Fruit fly (Drosophila melanogaster) Kc167 (cell line): ENCODE measurements around the gene alien.

ENCODE experiments used
- Myc ChIP-seq: fragments of >200 bp; optimal IDR thresholded peaks from 2 replicates; lab custom pipeline; 2017; ENCODE audit warnings: missing external identifiers
- insv ChIP-seq: fragments of >200 bp; optimal IDR thresholded peaks from 3 replicates; lab custom pipeline; 2018; ENCODE audit warnings: missing external identifiers
- psq ChIP-seq: fragments of >200 bp; optimal IDR thresholded peaks from 2 replicates; lab custom pipeline; 2017; ENCODE audit warnings: missing external identifiers
- ttk ChIP-seq: sonication (Bioruptor generic); optimal IDR thresholded peaks from 2 replicates; lab custom pipeline; 2017; ENCODE audit warnings: missing external identifiers

DNA sequence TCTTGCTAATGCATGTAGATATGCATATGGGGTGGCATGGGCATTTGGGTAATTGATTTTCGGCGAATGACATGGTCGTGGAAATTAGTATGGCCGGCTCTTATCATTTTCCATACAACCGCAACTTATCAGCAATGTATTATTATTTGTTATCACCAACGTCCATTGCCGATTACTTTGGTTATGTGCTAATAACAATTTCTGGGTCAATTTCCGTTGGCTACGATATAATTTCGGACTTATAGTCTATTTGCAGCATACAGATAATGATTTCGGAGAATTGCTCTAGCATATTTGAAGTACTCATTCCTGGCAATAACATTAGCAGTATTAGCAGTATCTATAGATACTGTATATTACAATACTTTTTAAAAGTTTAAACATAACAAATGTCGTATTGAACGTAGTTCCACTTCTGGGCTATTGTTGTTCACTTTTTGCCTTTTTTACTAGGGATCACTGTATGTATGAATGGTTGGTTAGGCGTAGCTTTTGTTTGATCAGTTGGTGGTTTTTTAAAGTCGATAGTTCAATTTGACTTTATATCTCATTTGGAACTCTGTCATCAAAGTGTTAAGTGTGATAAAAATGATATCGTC is 50.4 kb downstream of the alien start, which contains the start of gene CG46397:
- TF ChIP-seq Myc (lab: Kevin White, UChicago) (no peak), psq (lab: Kevin White, UChicago) (no peak), insv (lab: Kevin White, UChicago) (no peak), ttk (lab: Kevin White, UChicago) (no peak)
